Worm (Caenorhabditis elegans): ENCODE results near the gene pink-1.

Gene pink-1

DNA sequence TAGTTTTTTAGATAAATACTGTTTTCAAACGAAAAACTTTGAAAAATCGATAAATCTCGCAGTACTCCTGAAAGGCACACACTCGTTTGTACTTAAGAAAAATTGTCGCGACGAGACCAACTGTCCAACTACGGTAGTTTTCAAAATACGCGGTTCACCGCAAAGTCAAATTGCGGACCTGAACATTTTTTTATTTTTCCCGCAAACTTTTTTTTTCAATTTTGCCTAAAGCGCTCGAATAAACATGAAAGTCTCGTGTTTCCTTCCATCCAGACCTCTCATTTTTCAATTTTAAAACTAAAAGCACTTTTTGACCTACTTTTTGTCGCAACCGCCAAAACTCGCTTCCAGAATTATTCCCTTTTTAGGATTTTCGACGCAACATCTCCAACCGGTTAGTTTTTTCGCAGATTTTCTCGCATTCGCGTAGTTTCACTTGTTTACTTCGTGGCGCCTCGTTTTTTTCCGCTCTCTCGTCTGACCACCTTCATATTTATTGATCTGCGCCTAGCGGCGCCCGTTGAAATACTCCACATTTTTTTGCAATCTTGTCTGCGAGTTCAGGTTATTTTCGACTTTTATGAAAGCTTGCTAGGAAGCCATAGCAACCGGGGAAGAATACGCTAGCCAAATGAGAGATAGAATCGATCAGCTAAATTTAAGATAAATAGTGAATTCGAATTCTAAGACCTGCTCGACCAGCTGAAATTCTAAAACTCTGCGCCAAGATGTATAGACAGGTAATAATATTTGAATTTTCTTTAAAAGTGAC is 17.8 kb downstream of the pink-1 start, which contains the start of gene prdx-2:
prdx-2 (plus strand) TSS at position 729 of the 772 bp plus-strand sequence.
- no peak for TF ChIP-seq nhr-179 (tag; optimal IDR thresholded peaks at IDR 0.05)
- TF ChIP-seq mes-4 (tag; optimal IDR thresholded peaks at IDR 0.05) = no peak
- no peak for TF ChIP-seq lin-40 (tag; optimal IDR thresholded peaks at IDR 0.05)
- TF ChIP-seq aptf-2 (GFP tag; conservative IDR thresholded peaks at IDR 0.05) = peak; percentile 37; the same call in 1 of the 2 replicates
- TF ChIP-seq B0019.2 (GFP tag; conservative IDR thresholded peaks at IDR 0.05) = peak; percentile 73
- no peak for TF ChIP-seq ZK185.1 (tag; optimal IDR thresholded peaks at IDR 0.05; ENCODE audit: poor library complexity, severe bottlenecking)
- TF ChIP-seq K12H6.12 (tag; optimal IDR thresholded peaks at IDR 0.05) = no peak
- TF ChIP-seq hrde-1 (tag; optimal IDR thresholded peaks at IDR 0.05; ENCODE audit: borderline replicate concordance) = no peak
- peak; percentile 87 for TF ChIP-seq efl-1 (GFP tag; optimal IDR thresholded peaks at IDR 0.05)
- no peak for TF ChIP-seq ztf-3 (GFP tag; optimal IDR thresholded peaks at IDR 0.05)
- no peak for TF ChIP-seq sea-2 (GFP tag; IDR thresholded peaks at IDR 0.05)
- no peak for TF ChIP-seq unc-62 (GFP tag; optimal IDR thresholded peaks at IDR 0.05)
- no peak for TF ChIP-seq atf-7 (tag; optimal IDR thresholded peaks at IDR 0.05)
- TF ChIP-seq rec-8 (tag; optimal IDR thresholded peaks at IDR 0.05) = no peak
- no peak for TF ChIP-seq chd-7 (tag; optimal IDR thresholded peaks at IDR 0.05)
- no peak for TF ChIP-seq F52B5.7 (tag; optimal IDR thresholded peaks at IDR 0.05)
- 0 out of 2 replicates have a peak, but pooled peaks have one; percentile 51 for TF ChIP-seq nfyb-1 (GFP tag; IDR thresholded peaks at IDR 0.05)
- TF ChIP-seq Y53G8AR.9 (GFP tag; conservative IDR thresholded peaks at IDR 0.05) = no peak
- no peak for TF ChIP-seq hlh-26 (GFP tag; conservative IDR thresholded peaks at IDR 0.05)
- TF ChIP-seq fkh-3 (tag; optimal IDR thresholded peaks at IDR 0.05) = no peak
- peak; percentile 35 for TF ChIP-seq snpc-3.4 (tag; optimal IDR thresholded peaks at IDR 0.05)
- TF ChIP-seq F37B4.10 (GFP tag; IDR thresholded peaks at IDR 0.05) = no peak
- peak; percentile 94 for TF ChIP-seq ceh-91 (GFP tag; IDR thresholded peaks at IDR 0.05)
- 0 out of 2 replicates have a peak, but pooled peaks have one; percentile 4 for TF ChIP-seq ztf-28 (GFP tag; IDR thresholded peaks at IDR 0.05)
- no peak for TF ChIP-seq cebp-1 (GFP tag; IDR thresholded peaks at IDR 0.05)
- no peak for TF ChIP-seq cebp-1 (tag; optimal IDR thresholded peaks at IDR 0.05)
- no peak for TF ChIP-seq let-607 (tag; optimal IDR thresholded peaks at IDR 0.05)
- no peak for TF ChIP-seq egrh-3 (GFP tag; IDR thresholded peaks at IDR 0.05)
- peak; percentile 73 for TF ChIP-seq B0336.3 (GFP tag; IDR thresholded peaks at IDR 0.05)
- peak; percentile 90 for TF ChIP-seq F33H1.4 (GFP tag; IDR thresholded peaks at IDR 0.05)
- no peak for TF ChIP-seq B0035.1 (tag; optimal IDR thresholded peaks at IDR 0.05)
- no peak for TF ChIP-seq T26A5.8 (tag; optimal IDR thresholded peaks at IDR 0.05)
- TF ChIP-seq lsy-27 (tag; optimal IDR thresholded peaks at IDR 0.05; ENCODE audit: borderline replicate concordance, insufficient read depth) = no peak
- no peak for TF ChIP-seq F22D6.2 (tag; optimal IDR thresholded peaks at IDR 0.05)
- TF ChIP-seq F55B11.4 (tag; optimal IDR thresholded peaks at IDR 0.05; ENCODE audit: borderline replicate concordance, insufficient read depth) = no peak
- TF ChIP-seq nfya-1 (tag; optimal IDR thresholded peaks at IDR 0.05; ENCODE audit: borderline replicate concordance, insufficient read depth) = no peak
- peak; percentile 82 for TF ChIP-seq dox-1 (GFP tag; IDR thresholded peaks at IDR 0.05)
- no peak for TF ChIP-seq bed-1 (GFP tag; IDR thresholded peaks at IDR 0.05)
- TF ChIP-seq hmg-1.2 (GFP tag; IDR thresholded peaks at IDR 0.05) = peak; percentile 14; the same call in 1 of the 2 replicates
- TF ChIP-seq F39B2.1 (GFP tag; IDR thresholded peaks at IDR 0.05) = no peak
- TF ChIP-seq die-1 (tag; optimal IDR thresholded peaks at IDR 0.05) = no peak
- TF ChIP-seq madf-10 (tag; optimal IDR thresholded peaks at IDR 0.05) = no peak
- TF ChIP-seq him-1 (tag; optimal IDR thresholded peaks at IDR 0.05) = peak; percentile 25
- TF ChIP-seq let-526 (GFP tag; IDR thresholded peaks at IDR 0.05) = no peak
- peak; percentile 40; the same call in 1 of the 2 replicates for TF ChIP-seq mcd-1 (GFP tag; IDR thresholded peaks at IDR 0.05)
- no peak for TF ChIP-seq dpff-1 (tag; optimal IDR thresholded peaks at IDR 0.05)
